Fruit fly (Drosophila melanogaster) ovary, adult (tissue): ENCODE results near the gene alpha-Spec.
A peak's percentile ranks its signal among the peaks of the same experiment; 100 is the strongest.

ENCODE experiments used
- CG17801 ChIP-seq: fragments of 200-800 bp; optimal IDR thresholded peaks from 2 replicates; lab custom pipeline; 2019; ENCODE audit warnings: missing biosample characterization, mild to moderate bottlenecking, missing genetic modification characterization, moderate library complexity; ENCODE audit not compliant: partially characterized antibody

Gene alpha-Spec

dm6 chr3L:1794943-1795696 lies at the start of gene alpha-Spec, which contains the start of the genes dlt and Cdc37:
Gene alpha-Spec, minus strand, starts transcription at chr3L:1795328.
Gene dlt, minus strand, starts transcription at chr3L:1795328.
Gene Cdc37, plus strand, starts transcription at chr3L:1795392.
- peak; percentile 75 for TF ChIP-seq CG17801 (GFP tag; lab: Kevin White, UChicago)

dm6 chr3L:1844600-1844999 lies 49.5 kb upstream of the alpha-Spec start:
- no peak for TF ChIP-seq CG17801 (GFP tag; lab: Kevin White, UChicago)

DNA sequence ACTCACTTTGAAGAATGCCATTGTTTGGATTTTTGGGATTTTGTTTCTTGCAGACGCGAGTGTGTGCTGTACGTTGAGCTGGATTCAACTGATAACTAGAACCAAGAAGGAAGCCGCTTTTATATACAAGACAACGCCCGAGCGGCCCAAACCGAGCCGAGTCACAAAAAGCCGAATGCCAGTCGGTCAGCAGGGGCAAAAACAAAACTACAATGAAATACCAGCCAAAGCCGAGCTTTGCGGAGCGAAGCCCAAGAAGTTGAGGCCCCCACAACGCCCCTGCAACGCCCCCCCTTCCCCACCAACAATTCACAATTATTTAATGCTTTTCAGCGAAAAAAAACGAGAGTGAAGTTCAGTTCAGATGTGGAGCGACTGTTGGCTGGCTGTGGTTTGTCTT lies 46.9 kb upstream of the alpha-Spec start, which contains the start of gene Cpr62Bc:
TSS of gene Cpr62Bc (minus strand) at position 101 of the 400 bp plus-strand sequence.
- TF ChIP-seq CG17801 (GFP tag; lab: Kevin White, UChicago): no peak

DNA sequence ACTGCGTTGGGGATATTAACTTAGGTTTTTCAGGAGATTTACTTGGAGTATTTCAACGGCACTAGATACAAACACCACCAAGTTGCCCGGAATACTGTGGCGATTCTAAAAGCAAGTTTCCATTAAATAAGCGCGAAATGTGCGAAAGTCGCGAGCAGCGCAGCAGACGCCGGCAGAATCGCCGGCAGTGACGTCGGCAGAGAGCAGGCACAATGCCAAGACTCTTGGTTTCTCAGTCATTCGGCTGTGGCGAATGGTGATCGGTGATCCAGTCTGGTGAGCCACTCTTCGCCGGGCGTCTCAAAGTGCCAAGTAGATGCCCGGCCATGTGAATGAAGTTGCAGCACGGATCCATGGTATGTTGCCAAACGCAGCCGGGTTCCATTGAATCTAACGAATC lies 39.9 kb upstream of the alpha-Spec start, which contains the start of gene Cpr62Bb:
TSS of gene Cpr62Bb (minus strand) at position 101 of the 400 bp plus-strand sequence.
- TF ChIP-seq CG17801 (GFP tag; lab: Kevin White, UChicago): no peak

- TF ChIP-seq CG17801 (GFP tag; lab: Kevin White, UChicago): no peak
Observed at dm6 chr3L:1831753-1832268, 36.7 kb upstream of the alpha-Spec start, which contains the start of gene Cpr62Ba. Gene Cpr62Ba, minus strand, starts transcription at chr3L:1831783.

- no peak for TF ChIP-seq CG17801 (GFP tag; lab: Kevin White, UChicago)
Observed at dm6 chr3L:1829539-1829938, 34.4 kb upstream of the alpha-Spec start.

DNA sequence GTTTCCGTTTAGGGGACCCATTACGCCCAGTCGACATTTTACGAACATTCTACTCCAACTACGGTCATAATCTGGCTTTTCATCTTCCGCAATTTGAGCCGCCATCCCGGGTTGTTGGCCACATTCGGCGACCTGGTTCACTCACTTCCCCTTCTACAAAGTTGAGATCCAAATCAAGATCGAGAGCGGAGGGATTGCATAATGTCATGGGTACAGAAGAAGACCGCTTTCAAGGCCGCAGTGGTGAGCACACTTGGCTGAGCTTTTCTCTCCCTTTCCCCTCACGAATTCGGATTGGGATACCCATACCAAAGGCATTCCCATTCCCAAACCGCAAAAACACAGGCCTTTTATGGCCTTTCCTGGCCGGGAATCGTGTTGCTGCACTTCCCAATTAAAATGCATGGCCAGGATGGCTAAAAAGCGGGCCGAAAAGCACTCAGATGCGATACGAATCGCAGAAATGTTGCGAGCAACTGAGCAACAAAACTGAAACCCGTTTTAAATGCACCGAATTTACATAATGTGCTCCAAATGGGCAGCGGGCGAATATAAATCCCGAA lies 32.8 kb upstream of the alpha-Spec start:
- TF ChIP-seq CG17801 (GFP tag; lab: Kevin White, UChicago): no peak

DNA sequence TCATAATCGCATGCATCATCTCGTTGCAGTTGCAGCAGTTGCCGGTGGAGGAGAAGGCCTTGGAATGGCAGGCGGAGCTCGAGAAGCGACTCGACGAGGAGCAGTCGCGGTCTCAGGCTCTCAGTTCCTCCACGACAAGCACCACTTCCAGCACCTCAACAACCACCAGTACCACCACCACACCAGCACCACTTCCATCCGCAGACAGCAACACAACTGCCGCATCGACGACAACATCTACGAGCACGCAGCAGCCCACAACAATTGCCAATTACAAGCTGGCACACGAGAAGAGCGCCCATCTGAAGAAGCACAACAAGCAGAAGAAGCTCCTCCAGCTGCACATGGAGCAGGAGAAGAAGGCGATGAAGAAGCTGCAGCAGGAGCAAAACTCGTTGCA lies 27.2 kb upstream of the alpha-Spec start:
- TF ChIP-seq CG17801 (GFP tag; lab: Kevin White, UChicago): no peak

DNA sequence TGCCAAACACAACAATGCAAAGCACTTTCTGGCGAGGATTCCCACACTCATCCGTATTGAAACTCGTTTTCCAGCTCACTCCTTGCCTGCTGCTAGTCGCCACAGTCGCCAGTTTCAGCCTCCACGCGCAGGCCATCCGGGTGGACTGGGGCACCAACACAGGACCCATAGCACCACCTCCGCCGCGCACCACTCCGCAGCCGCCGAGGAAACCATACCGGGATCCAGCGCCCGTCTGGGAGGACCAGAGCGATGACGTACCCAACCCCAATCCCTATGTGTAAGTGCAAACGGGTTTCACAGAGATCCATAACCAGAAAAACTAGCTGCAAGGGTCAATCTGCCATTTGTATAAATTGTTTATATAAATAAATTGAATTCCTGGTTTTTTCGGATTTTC lies 26.0 kb upstream of the alpha-Spec start:
- no peak for TF ChIP-seq CG17801 (GFP tag; lab: Kevin White, UChicago)

DNA sequence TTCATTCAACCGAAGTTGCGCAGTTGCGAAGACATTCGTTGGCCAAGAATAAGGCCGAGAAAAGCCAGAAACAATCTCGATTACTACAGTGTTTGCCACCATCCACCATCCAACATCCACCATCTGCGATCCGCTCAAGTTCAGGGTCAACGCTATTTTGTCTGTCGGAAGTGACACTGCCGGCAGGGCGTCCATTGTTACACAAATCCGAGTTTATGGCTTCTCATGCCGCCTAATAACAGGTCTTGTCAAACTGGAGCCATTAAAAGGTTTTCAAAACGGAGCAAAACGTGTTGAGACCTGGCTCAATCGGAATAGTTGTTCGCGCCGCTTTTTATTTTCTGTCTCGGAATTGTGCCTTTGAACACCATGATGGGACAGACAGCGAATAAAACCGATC lies 23.7 kb upstream of the alpha-Spec start:
- no peak for TF ChIP-seq CG17801 (GFP tag; lab: Kevin White, UChicago)

DNA sequence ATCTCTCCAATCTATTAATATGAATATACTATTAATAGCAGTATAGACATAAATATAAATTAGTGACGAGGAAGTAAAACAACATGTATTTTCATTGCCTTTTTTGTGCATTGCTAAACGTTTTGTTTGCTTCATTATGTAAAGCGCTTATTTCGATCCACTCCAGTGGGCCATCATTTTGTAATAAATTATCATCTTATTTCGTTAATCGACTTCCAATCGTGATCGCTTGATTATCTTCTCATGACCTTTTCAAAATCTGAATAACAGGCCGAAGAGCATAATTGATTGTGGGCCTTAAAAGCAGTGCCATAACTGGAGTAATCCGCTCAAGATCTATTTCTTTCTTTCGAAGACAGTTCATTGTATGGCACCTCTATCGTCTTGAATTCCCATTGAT lies 22.3 kb upstream of the alpha-Spec start:
- no peak for TF ChIP-seq CG17801 (GFP tag; lab: Kevin White, UChicago)

DNA sequence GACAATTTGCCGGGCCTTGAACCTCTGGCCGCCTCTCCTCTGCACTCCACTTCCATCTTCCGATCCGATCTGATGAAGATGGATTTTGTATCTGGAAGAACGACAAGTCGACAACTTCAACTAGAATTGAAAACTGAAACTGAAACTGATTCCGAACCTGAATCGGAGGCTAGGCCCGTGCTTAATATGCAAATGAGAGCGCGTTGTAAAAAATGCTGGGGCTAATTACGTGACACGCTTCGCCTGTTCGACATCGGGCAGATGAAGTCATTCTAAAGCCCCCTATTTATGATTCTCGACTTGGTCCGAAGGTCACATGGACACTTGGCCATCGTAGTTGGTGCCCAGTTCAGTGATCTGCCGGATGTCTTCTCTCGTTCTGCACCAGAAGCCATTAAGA lies 21.5 kb upstream of the alpha-Spec start:
- no peak for TF ChIP-seq CG17801 (GFP tag; lab: Kevin White, UChicago)

dm6 chr3L:1810288-1810687 lies 15.2 kb upstream of the alpha-Spec start, which contains the start of gene GV1:
Gene GV1, plus strand, starts transcription at chr3L:1810588.
- TF ChIP-seq CG17801 (GFP tag; lab: Kevin White, UChicago): no peak

dm6 chr3L:1808631-1809030 lies 13.5 kb upstream of the alpha-Spec start:
- no peak for TF ChIP-seq CG17801 (GFP tag; lab: Kevin White, UChicago)

dm6 chr3L:1802802-1803201 lies 7.7 kb upstream of the alpha-Spec start, which contains the start of the genes JTBR and CG42676:
Gene JTBR, minus strand, starts transcription at chr3L:1802856.
Gene CG42676, plus strand, starts transcription at chr3L:1803107.
- peak; percentile 35 for TF ChIP-seq CG17801 (GFP tag; lab: Kevin White, UChicago)
